Fruit fly (Drosophila melanogaster) whole organism, embryonic: Measurements from ENCODE around the gene CG13055.

ENCODE experiments used
- Abd-B ChIP-seq: fragments of 200-800 bp; sonication (Bioruptor generic); optimal IDR thresholded peaks from 2 replicates; lab custom pipeline; 2018; ENCODE audit warnings: missing biosample characterization, mild to moderate bottlenecking, missing genetic modification characterization, moderate library complexity
- Adf1 ChIP-seq: fragments of 200-800 bp; sonication (Bioruptor generic); IDR thresholded peaks from 2 replicates; pipeline ENCODE4 v1.3.6; 2022; ENCODE audit warnings: missing biosample characterization, missing genetic modification characterization
- Atf6 ChIP-seq: fragments of 200-800 bp; sonication (Bioruptor generic); IDR thresholded peaks from 2 replicates; pipeline ENCODE4 v1.3.6; 2022; ENCODE audit warnings: missing biosample characterization, missing genetic modification characterization
- Bteb2 ChIP-seq: fragments of 200-800 bp; sonication (Bioruptor generic); optimal IDR thresholded peaks from 2 replicates; lab custom pipeline; 2016; ENCODE audit warnings: missing biosample characterization, missing genetic modification characterization
- CG10565 ChIP-seq: fragments of 200-800 bp; sonication (Bioruptor generic); optimal IDR thresholded peaks from 3 replicates; lab custom pipeline; 2016; ENCODE audit warnings: missing biosample characterization, mild to moderate bottlenecking, missing genetic modification characterization
- CG10654 ChIP-seq: fragments of 200-800 bp; sonication (Bioruptor generic); optimal IDR thresholded peaks from 2 replicates; lab custom pipeline; 2016; ENCODE audit warnings: missing biosample characterization, missing genetic modification characterization
- CG13123 ChIP-seq: fragments of 200-800 bp; sonication (Bioruptor generic); optimal IDR thresholded peaks from 2 replicates; lab custom pipeline; 2016; ENCODE audit warnings: missing biosample characterization, missing genetic modification characterization
- CG15011 ChIP-seq: fragments of 200-800 bp; sonication (Bioruptor generic); optimal IDR thresholded peaks from 3 replicates; lab custom pipeline; 2018; ENCODE audit warnings: missing biosample characterization, mild to moderate bottlenecking, missing genetic modification characterization
- CG16779 ChIP-seq: fragments of 200-800 bp; sonication (Bioruptor generic); IDR thresholded peaks from 2 replicates; pipeline ENCODE4 v1.3.6; 2022; ENCODE audit warnings: missing biosample characterization, missing genetic modification characterization
- CG17359 ChIP-seq: fragments of 200-800 bp; sonication (Bioruptor generic); optimal IDR thresholded peaks from 3 replicates; lab custom pipeline; 2018; ENCODE audit warnings: missing biosample characterization, mild to moderate bottlenecking, missing genetic modification characterization, moderate library complexity
- CG30431 ChIP-seq: fragments of 200-800 bp; sonication (Bioruptor generic); optimal IDR thresholded peaks from 2 replicates; lab custom pipeline; 2017; ENCODE audit warnings: missing biosample characterization, missing genetic modification characterization
- CG6272 ChIP-seq: fragments of 200-800 bp; sonication (Bioruptor generic); IDR thresholded peaks from 2 replicates; pipeline ENCODE4 v1.3.6; 2022; ENCODE audit warnings: missing biosample characterization, missing genetic modification characterization
- CG6689 ChIP-seq: fragments of 200-800 bp; sonication (Bioruptor generic); IDR thresholded peaks from 2 replicates; pipeline ENCODE4 v1.3.6; 2022; ENCODE audit warnings: missing biosample characterization, missing genetic modification characterization
- CG7786 ChIP-seq: fragments of 200-800 bp; sonication (Bioruptor generic); optimal IDR thresholded peaks from 2 replicates; lab custom pipeline; 2016; ENCODE audit warnings: missing biosample characterization, missing genetic modification characterization
- CG8281 ChIP-seq: fragments of 200-800 bp; sonication (Bioruptor generic); optimal IDR thresholded peaks from 2 replicates; lab custom pipeline; 2018; ENCODE audit warnings: missing biosample characterization, mild to moderate bottlenecking, missing genetic modification characterization, moderate library complexity
- CG8388 ChIP-seq: fragments of 200-800 bp; sonication (Bioruptor generic); optimal IDR thresholded peaks from 2 replicates; lab custom pipeline; 2019; ENCODE audit warnings: missing biosample characterization, mild to moderate bottlenecking, missing genetic modification characterization, moderate library complexity
- CG8478 ChIP-seq: fragments of >200 bp; optimal IDR thresholded peaks from 2 replicates; lab custom pipeline; 2018
- CG9215 ChIP-seq: fragments of 200-800 bp; sonication (Bioruptor generic); IDR thresholded peaks from 2 replicates; pipeline ENCODE4 v1.3.6; 2022; ENCODE audit warnings: missing biosample characterization, missing genetic modification characterization
- CoRest ChIP-seq: fragments of 200-800 bp; sonication (Bioruptor generic); optimal IDR thresholded peaks from 3 replicates; lab custom pipeline; 2018; ENCODE audit warnings: missing biosample characterization, mild to moderate bottlenecking, missing genetic modification characterization, moderate library complexity
- Doc2 ChIP-seq: fragments of 200-800 bp; sonication (Bioruptor generic); IDR thresholded peaks from 2 replicates; pipeline ENCODE4 v1.3.6; 2022; ENCODE audit warnings: missing biosample characterization, missing genetic modification characterization
- Doc3 ChIP-seq: fragments of 200-800 bp; sonication (Bioruptor generic); IDR thresholded peaks from 3 replicates; pipeline ENCODE4 v1.3.6; 2022; ENCODE audit warnings: missing biosample characterization, missing genetic modification characterization; ENCODE audit not compliant: partially characterized antibody
- Fer3 ChIP-seq: fragments of 200-800 bp; sonication (Bioruptor generic); optimal IDR thresholded peaks from 2 replicates; lab custom pipeline; 2018; ENCODE audit warnings: missing biosample characterization, mild to moderate bottlenecking, missing genetic modification characterization, moderate library complexity
- H2.0 ChIP-seq: fragments of 200-800 bp; sonication (Bioruptor generic); IDR thresholded peaks from 2 replicates; pipeline ENCODE4 v1.3.6; 2022; ENCODE audit warnings: missing biosample characterization, missing genetic modification characterization
- Hr3 ChIP-seq: fragments of 200-800 bp; sonication (Bioruptor generic); optimal IDR thresholded peaks from 3 replicates; lab custom pipeline; 2016; ENCODE audit warnings: missing biosample characterization, missing genetic modification characterization
- Meics ChIP-seq: fragments of 200-800 bp; sonication (Bioruptor generic); optimal IDR thresholded peaks from 2 replicates; lab custom pipeline; 2017; ENCODE audit warnings: missing biosample characterization, mild to moderate bottlenecking, missing genetic modification characterization
- Mrtf ChIP-seq: fragments of 200-800 bp; sonication (Bioruptor generic); IDR thresholded peaks from 3 replicates; pipeline ENCODE4 v1.3.6; 2022; ENCODE audit warnings: missing biosample characterization, missing genetic modification characterization
- Myb ChIP-seq: fragments of 200-800 bp; sonication (Bioruptor generic); optimal IDR thresholded peaks from 2 replicates; lab custom pipeline; 2016; ENCODE audit warnings: missing biosample characterization, missing genetic modification characterization
- Neu2 ChIP-seq: fragments of 200-800 bp; sonication (Bioruptor generic); optimal IDR thresholded peaks from 3 replicates; lab custom pipeline; 2016; ENCODE audit warnings: missing biosample characterization, missing genetic modification characterization, borderline replicate concordance
- Opbp ChIP-seq: fragments of 200-800 bp; sonication (Bioruptor generic); IDR thresholded peaks from 3 replicates; pipeline ENCODE4 v1.3.6; 2022; ENCODE audit warnings: missing biosample characterization, missing genetic modification characterization; ENCODE audit not compliant: partially characterized antibody
- Side ChIP-seq: fragments of 200-800 bp; sonication (Bioruptor generic); optimal IDR thresholded peaks from 2 replicates; lab custom pipeline; 2016; ENCODE audit warnings: missing biosample characterization, missing genetic modification characterization
- ato ChIP-seq: fragments of 200-800 bp; sonication (Bioruptor generic); IDR thresholded peaks from 2 replicates; pipeline ENCODE4 v1.3.6; 2022; ENCODE audit warnings: missing biosample characterization, missing genetic modification characterization; ENCODE audit not compliant: partially characterized antibody
- bcd ChIP-seq: fragments of 200-800 bp; sonication (Bioruptor generic); optimal IDR thresholded peaks from 2 replicates; lab custom pipeline; 2017; ENCODE audit warnings: missing biosample characterization, mild to moderate bottlenecking, missing genetic modification characterization
- bsh ChIP-seq, 2 experiments: fragments of 200-800 bp; sonication (Bioruptor generic); optimal IDR thresholded peaks; 2 replicates each; lab custom pipeline; 2017 to 2018; ENCODE audit warnings: mild to moderate bottlenecking in 2 of 2, missing biosample characterization in 2 of 2, missing genetic modification characterization in 2 of 2, moderate library complexity in 1 of 2
- caup ChIP-seq: fragments of 200-800 bp; sonication (Bioruptor generic); optimal IDR thresholded peaks from 3 replicates; lab custom pipeline; 2017; ENCODE audit warnings: missing biosample characterization, mild to moderate bottlenecking, missing genetic modification characterization, moderate library complexity; ENCODE audit not compliant: severe bottlenecking
- cg ChIP-seq: fragments of 200-800 bp; sonication (Bioruptor generic); optimal IDR thresholded peaks from 3 replicates; lab custom pipeline; 2019; ENCODE audit warnings: missing biosample characterization, mild to moderate bottlenecking, missing genetic modification characterization, moderate library complexity
- dysf ChIP-seq: fragments of 200-800 bp; sonication (Bioruptor generic); IDR thresholded peaks from 3 replicates; pipeline ENCODE4 v1.3.6; 2022; ENCODE audit warnings: missing biosample characterization, missing genetic modification characterization
- gro ChIP-seq: fragments of 200-800 bp; sonication (Bioruptor generic); optimal IDR thresholded peaks from 2 replicates; lab custom pipeline; 2016; ENCODE audit warnings: missing biosample characterization, missing genetic modification characterization
- gsb ChIP-seq: fragments of 200-800 bp; sonication (Bioruptor generic); IDR thresholded peaks from 2 replicates; pipeline ENCODE4 v1.3.6; 2022; ENCODE audit warnings: missing biosample characterization, missing genetic modification characterization
- inv ChIP-seq: fragments of 200-800 bp; sonication (Bioruptor generic); IDR thresholded peaks from 2 replicates; pipeline ENCODE4 v1.3.6; 2022; ENCODE audit warnings: missing biosample characterization, missing genetic modification characterization; ENCODE audit not compliant: partially characterized antibody
- jing ChIP-seq: fragments of 200-800 bp; sonication (Bioruptor generic); optimal IDR thresholded peaks from 2 replicates; lab custom pipeline; 2018; ENCODE audit warnings: missing biosample characterization, mild to moderate bottlenecking, missing genetic modification characterization
- nerfin-1 ChIP-seq: fragments of 200-800 bp; sonication (Bioruptor generic); optimal IDR thresholded peaks from 3 replicates; lab custom pipeline; 2019; ENCODE audit warnings: missing biosample characterization, mild to moderate bottlenecking, missing genetic modification characterization, moderate library complexity
- nom ChIP-seq: fragments of 200-800 bp; sonication (Bioruptor generic); optimal IDR thresholded peaks from 2 replicates; lab custom pipeline; 2017; ENCODE audit warnings: missing biosample characterization, missing genetic modification characterization, mild to moderate bottlenecking, moderate library complexity, missing genetic modification reagents
- otp ChIP-seq: fragments of 200-800 bp; sonication (Bioruptor generic); IDR thresholded peaks from 3 replicates; pipeline ENCODE4, ENCODE4 v1.3.6; 2022; ENCODE audit warnings: missing biosample characterization, missing genetic modification characterization
- pnt ChIP-seq: fragments of 200-800 bp; sonication (Bioruptor generic); optimal IDR thresholded peaks from 3 replicates; lab custom pipeline; 2016; ENCODE audit warnings: missing biosample characterization, missing genetic modification characterization
- salm ChIP-seq: fragments of 200-800 bp; sonication (Bioruptor generic); optimal IDR thresholded peaks from 2 replicates; lab custom pipeline; 2018; ENCODE audit warnings: missing biosample characterization, mild to moderate bottlenecking, missing genetic modification characterization
- shn ChIP-seq: fragments of 200-800 bp; sonication (Bioruptor generic); optimal IDR thresholded peaks from 3 replicates; lab custom pipeline; 2016; ENCODE audit warnings: missing biosample characterization, missing genetic modification characterization
- sisA ChIP-seq: fragments of 200-800 bp; sonication (Bioruptor generic); IDR thresholded peaks from 2 replicates; pipeline ENCODE4 v1.3.6; 2022; ENCODE audit warnings: missing biosample characterization, missing genetic modification characterization
- tap ChIP-seq: fragments of 200-800 bp; optimal IDR thresholded peaks from 3 replicates; lab custom pipeline; 2019; ENCODE audit warnings: missing biosample characterization, mild to moderate bottlenecking, missing genetic modification characterization, moderate library complexity
- unc-4 ChIP-seq: fragments of 200-800 bp; sonication (Bioruptor generic); IDR thresholded peaks from 2 replicates; pipeline ENCODE4 v1.3.6; 2022; ENCODE audit warnings: missing biosample characterization, missing genetic modification characterization; ENCODE audit not compliant: partially characterized antibody
- vvl ChIP-seq: fragments of 200-800 bp; sonication (Bioruptor generic); IDR thresholded peaks from 2 replicates; pipeline ENCODE4 v1.3.6; 2022; ENCODE audit warnings: missing biosample characterization, missing genetic modification characterization
- wek ChIP-seq: fragments of 200-800 bp; sonication (Bioruptor generic); optimal IDR thresholded peaks from 3 replicates; lab custom pipeline; 2018; ENCODE audit warnings: missing biosample characterization, mild to moderate bottlenecking, missing genetic modification characterization, moderate library complexity
- zfh1 ChIP-seq: fragments of 200-800 bp; sonication (Bioruptor generic); IDR thresholded peaks from 3 replicates; pipeline ENCODE4 v1.3.6; 2022; ENCODE audit warnings: missing biosample characterization, missing genetic modification characterization

Gene CG13055

DNA sequence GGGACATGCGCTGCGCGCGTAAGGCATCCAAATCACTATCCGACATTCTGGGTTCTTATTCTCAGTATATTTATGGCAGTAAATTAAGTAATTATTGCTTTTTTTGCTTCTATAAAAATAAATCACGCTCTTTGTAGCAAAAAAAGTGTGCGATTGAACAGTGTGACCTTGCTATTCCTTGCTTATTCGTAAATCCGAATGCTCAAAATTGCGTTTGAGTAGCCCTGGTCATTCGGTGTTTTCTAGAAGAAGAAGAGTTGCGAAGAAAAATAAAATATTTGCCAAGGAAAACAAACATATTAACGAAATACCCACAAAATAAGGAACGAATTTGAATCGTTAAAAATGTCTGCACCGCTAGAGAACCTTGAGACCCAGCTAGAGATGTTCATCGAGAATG lies 20.3 kb downstream of the CG13055 start, which contains the start of the genes PDCD-5 and MED10 (continued):
- TF ChIP-seq caup (GFP tag; lab: Kevin White, UChicago) (no peak), ato (no peak), CG7786 (no peak), nerfin-1 (tag; lab: Kevin White, UChicago) (peak; percentile 64), CG10654 (no peak), Abd-B (peak; percentile 16), Side (GFP tag; lab: Kevin White, UChicago) (no peak), bsh (GFP tag; optimal IDR thresholded peaks at IDR 0.05; lab: Kevin White, UChicago) (no peak), salm (tag; lab: Kevin White, UChicago) (no peak), Neu2 (GFP tag; lab: Kevin White, UChicago) (no peak), Hr3 (GFP tag; lab: Kevin White, UChicago) (no peak), Opbp (GFP tag; lab: Robert Waterston, UW) (peak; percentile 50; the same call in 1 of the 3 replicates), bcd (GFP tag; lab: Kevin White, UChicago) (peak; percentile 59), CG17359 (tag; lab: Kevin White, UChicago) (peak; percentile 45), unc-4 (GFP tag; lab: Robert Waterston, UW) (no peak), sisA (GFP tag; lab: Robert Waterston, UW) (no peak), shn (GFP tag; lab: Kevin White, UChicago) (no peak), Adf1 (GFP tag; lab: Robert Waterston, UW) (no peak), Myb (peak; percentile 33), Doc2 (GFP tag; lab: Robert Waterston, UW) (no peak), Bteb2 (GFP tag; lab: Kevin White, UChicago) (no peak), pnt (GFP tag; lab: Kevin White, UChicago) (no peak), Fer3 (tag; lab: Kevin White, UChicago) (no peak), CG6689 (GFP tag; lab: Robert Waterston, UW) (no peak), CG8281 (tag; lab: Kevin White, UChicago) (no peak), CG6272 (no peak), gro (GFP tag; lab: Kevin White, UChicago) (peak; percentile 52), CG10565 (GFP tag; lab: Kevin White, UChicago) (no peak), nom (GFP tag; lab: Kevin White, UChicago) (peak; percentile 51), wek (no peak), zfh1 (GFP tag; lab: Robert Waterston, UW) (no peak), dysf (GFP tag; lab: Robert Waterston, UW) (no peak), CG16779 (no peak), CG9215 (GFP tag; lab: Robert Waterston, UW) (no peak), CG15011 (GFP tag; lab: Kevin White, UChicago) (no peak), gsb (GFP tag; lab: Robert Waterston, UW) (no peak), CG13123 (GFP tag; lab: Kevin White, UChicago) (no peak), CG30431 (no peak), tap (tag; lab: Kevin White, UChicago) (no peak), CG8478 (no peak), Doc3 (GFP tag; lab: Robert Waterston, UW) (no peak), CG8388 (GFP tag; lab: Kevin White, UChicago) (no peak), inv (GFP tag; lab: Robert Waterston, UW) (no peak), otp (GFP tag; lab: Robert Waterston, UW) (no peak), H2.0 (GFP tag; lab: Robert Waterston, UW) (no peak), Atf6 (GFP tag; lab: Robert Waterston, UW) (no peak), cg (GFP tag; lab: Kevin White, UChicago) (no peak), Mrtf (GFP tag; lab: Robert Waterston, UW) (no peak), Meics (GFP tag; lab: Kevin White, UChicago) (no peak), vvl (GFP tag; lab: Robert Waterston, UW) (no peak), CoRest (tag; lab: Kevin White, UChicago) (peak; percentile 47), jing (GFP tag; lab: Kevin White, UChicago) (no peak)
